Worm (Caenorhabditis elegans): Measurements from ENCODE around the gene pmt-1.

DNA sequence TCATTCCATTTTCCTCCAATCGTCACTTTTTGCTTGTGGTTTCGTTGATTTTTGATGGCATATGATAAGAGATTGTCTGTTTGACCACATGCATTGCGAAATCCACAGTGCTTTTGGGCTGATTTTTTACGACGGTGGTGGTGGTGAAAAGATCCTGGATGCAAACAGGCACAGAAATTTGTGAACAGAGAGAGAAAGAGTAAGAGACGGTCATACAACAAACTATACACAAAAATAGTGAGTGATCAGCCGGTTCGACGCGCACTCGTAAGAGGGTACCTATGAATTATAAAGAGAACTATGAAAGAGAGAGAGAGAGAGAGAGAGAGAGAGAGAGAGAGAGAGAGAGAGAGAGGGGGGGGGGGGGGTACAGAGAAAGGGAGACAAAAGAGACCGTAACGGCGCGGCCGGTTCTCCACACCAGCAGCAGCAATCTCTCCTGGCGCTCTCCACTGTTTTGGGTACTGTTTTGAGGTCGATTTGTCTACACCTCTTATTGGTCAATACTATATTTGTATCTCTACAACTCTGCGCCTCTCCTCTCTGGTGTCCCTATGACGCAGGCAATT lies 39.5 kb upstream of the pmt-1 start:
- TF ChIP-seq ceh-13 (GFP tag; optimal IDR thresholded peaks at IDR 0.05) (no peak), ama-1 (optimal IDR thresholded peaks at IDR 0.05) (no peak), hmbx-1 (tag; optimal IDR thresholded peaks at IDR 0.05) (no peak), sea-1 (GFP tag; conservative IDR thresholded peaks at IDR 0.05) (no peak), flt-1 (GFP tag; IDR thresholded peaks at IDR 0.05) (no peak), F13C5.2 (tag; optimal IDR thresholded peaks at IDR 0.05) (no peak), hnd-1 (tag; optimal IDR thresholded peaks at IDR 0.05) (no peak), tbx-11 (GFP tag; IDR thresholded peaks at IDR 0.05) (no peak), B0310.2 (tag; optimal IDR thresholded peaks at IDR 0.05) (no peak), scrt-1 (GFP tag; IDR thresholded peaks at IDR 0.05) (no peak), tra-4 (tag; optimal IDR thresholded peaks at IDR 0.05) (no peak), tbx-37 (GFP tag; conservative IDR thresholded peaks at IDR 0.05) (no peak)
